Fruit fly (Drosophila melanogaster) whole organism, embryonic: ENCODE measurements around the gene CG15547.

Experiments used
- Adf1 ChIP-seq: fragments of 200-800 bp; sonication (Bioruptor generic); IDR thresholded peaks from 2 replicates; pipeline ENCODE4 v1.3.6; 2022; ENCODE audit warnings: missing biosample characterization, missing genetic modification characterization
- Aef1 ChIP-seq: fragments of 200-800 bp; sonication (Bioruptor generic); IDR thresholded peaks from 3 replicates; pipeline ENCODE4 v1.3.6; 2022; ENCODE audit warnings: missing biosample characterization, missing genetic modification characterization
- C15 ChIP-seq: fragments of 200-800 bp; sonication (Bioruptor generic); IDR thresholded peaks from 3 replicates; pipeline ENCODE4 v1.3.6; 2022; ENCODE audit warnings: missing biosample characterization, missing genetic modification characterization
- CG10267 ChIP-seq: fragments of 200-800 bp; sonication (Bioruptor generic); optimal IDR thresholded peaks from 2 replicates; lab custom pipeline; 2018; ENCODE audit warnings: missing biosample characterization, mild to moderate bottlenecking, missing genetic modification characterization, moderate library complexity
- CG10321 ChIP-seq: fragments of 200-800 bp; sonication (Bioruptor generic); IDR thresholded peaks from 2 replicates; pipeline ENCODE4 v1.3.6; 2022; ENCODE audit warnings: missing biosample characterization, missing genetic modification characterization
- CG10979 ChIP-seq: fragments of 200-800 bp; sonication (Bioruptor generic); optimal IDR thresholded peaks from 2 replicates; lab custom pipeline; 2018; ENCODE audit warnings: missing biosample characterization, mild to moderate bottlenecking, missing genetic modification characterization, moderate library complexity
- CG11085 ChIP-seq: fragments of 200-800 bp; sonication (Bioruptor generic); IDR thresholded peaks from 2 replicates; pipeline ENCODE4 v1.3.6; 2022; ENCODE audit warnings: missing biosample characterization, missing genetic modification characterization
- CG13123 ChIP-seq: fragments of 200-800 bp; sonication (Bioruptor generic); optimal IDR thresholded peaks from 2 replicates; lab custom pipeline; 2016; ENCODE audit warnings: missing biosample characterization, missing genetic modification characterization
- CG17612 ChIP-seq: fragments of 200-800 bp; sonication (Bioruptor generic); IDR thresholded peaks from 2 replicates; pipeline ENCODE4 v1.3.6; 2022; ENCODE audit warnings: missing biosample characterization, missing genetic modification characterization
- CG18262 ChIP-seq: fragments of 200-800 bp; optimal IDR thresholded peaks from 3 replicates; lab custom pipeline; 2019; ENCODE audit warnings: missing biosample characterization, mild to moderate bottlenecking, missing genetic modification characterization, moderate library complexity
- CG1832 ChIP-seq: fragments of 200-800 bp; sonication (Bioruptor generic); optimal IDR thresholded peaks from 2 replicates; lab custom pipeline; 2017; ENCODE audit warnings: missing biosample characterization, mild to moderate bottlenecking, missing genetic modification characterization, inconsistent platforms
- CG18619 ChIP-seq: fragments of 200-800 bp; sonication (Bioruptor generic); optimal IDR thresholded peaks from 3 replicates; lab custom pipeline; 2017; ENCODE audit warnings: missing biosample characterization, mild to moderate bottlenecking, missing genetic modification characterization
- CG18764 ChIP-seq: fragments of 200-800 bp; sonication (Bioruptor generic); optimal IDR thresholded peaks from 3 replicates; lab custom pipeline; 2016; ENCODE audit warnings: missing biosample characterization, missing genetic modification characterization
- CG2202 ChIP-seq: fragments of 200-800 bp; sonication (Bioruptor generic); optimal IDR thresholded peaks from 2 replicates; lab custom pipeline; 2018; ENCODE audit warnings: missing biosample characterization, mild to moderate bottlenecking, missing genetic modification characterization
- CG2875 ChIP-seq: fragments of 200-800 bp; sonication (Bioruptor generic); optimal IDR thresholded peaks from 2 replicates; lab custom pipeline; 2017; ENCODE audit warnings: missing biosample characterization, mild to moderate bottlenecking, missing genetic modification characterization, missing genetic modification reagents
- CG33557 ChIP-seq: fragments of 200-800 bp; sonication (Bioruptor generic); optimal IDR thresholded peaks from 2 replicates; lab custom pipeline; 2019; ENCODE audit warnings: missing biosample characterization, mild to moderate bottlenecking, missing genetic modification characterization, moderate library complexity
- CG34422 ChIP-seq: fragments of 200-800 bp; sonication (Bioruptor generic); IDR thresholded peaks from 3 replicates; pipeline ENCODE4 v1.3.6; 2022; ENCODE audit warnings: missing biosample characterization, missing genetic modification characterization
- CG5245 ChIP-seq: fragments of 200-800 bp; sonication (Bioruptor generic); optimal IDR thresholded peaks from 3 replicates; lab custom pipeline; 2016; ENCODE audit warnings: missing biosample characterization, missing genetic modification characterization
- CG5953 ChIP-seq: fragments of 200-800 bp; sonication (Bioruptor generic); IDR thresholded peaks from 2 replicates; pipeline ENCODE4 v1.3.6; 2022; ENCODE audit warnings: missing biosample characterization, missing genetic modification characterization
- CG7786 ChIP-seq: fragments of 200-800 bp; sonication (Bioruptor generic); optimal IDR thresholded peaks from 2 replicates; lab custom pipeline; 2016; ENCODE audit warnings: missing biosample characterization, missing genetic modification characterization
- CG9817 ChIP-seq: fragments of 200-800 bp; sonication (Bioruptor generic); optimal IDR thresholded peaks from 2 replicates; lab custom pipeline; 2018; ENCODE audit warnings: missing biosample characterization, mild to moderate bottlenecking, missing genetic modification characterization, moderate library complexity
- Dref ChIP-seq: fragments of 200-800 bp; sonication (Bioruptor generic); IDR thresholded peaks from 2 replicates; pipeline ENCODE4 v1.3.6; 2022; ENCODE audit warnings: missing biosample characterization, missing genetic modification characterization
- Ets97D ChIP-seq: fragments of 200-800 bp; sonication (Bioruptor generic); optimal IDR thresholded peaks from 3 replicates; lab custom pipeline; 2016; ENCODE audit warnings: missing biosample characterization, missing genetic modification characterization
- Fer3 ChIP-seq: fragments of 200-800 bp; sonication (Bioruptor generic); optimal IDR thresholded peaks from 2 replicates; lab custom pipeline; 2018; ENCODE audit warnings: missing biosample characterization, mild to moderate bottlenecking, missing genetic modification characterization, moderate library complexity
- Gsc ChIP-seq: fragments of 200-800 bp; sonication (Bioruptor generic); IDR thresholded peaks from 2 replicates; pipeline ENCODE4 v1.3.6; 2022; ENCODE audit warnings: missing biosample characterization, missing genetic modification characterization
- H15 ChIP-seq: fragments of 200-800 bp; sonication (Bioruptor generic); IDR thresholded peaks from 3 replicates; pipeline ENCODE4 v1.3.6; 2022; ENCODE audit warnings: missing biosample characterization, missing genetic modification characterization
- Med ChIP-seq: fragments of 200-800 bp; sonication (Bioruptor generic); peaks from one replicate; lab custom pipeline; 2016; ENCODE audit warnings: missing biosample characterization, missing genetic modification characterization, mild to moderate bottlenecking, inconsistent platforms, moderate library complexity
- Mes4 ChIP-seq: fragments of 200-800 bp; sonication (Bioruptor generic); optimal IDR thresholded peaks from 2 replicates; lab custom pipeline; 2016; ENCODE audit warnings: missing biosample characterization, missing genetic modification characterization
- Neu2 ChIP-seq: fragments of 200-800 bp; sonication (Bioruptor generic); optimal IDR thresholded peaks from 3 replicates; lab custom pipeline; 2016; ENCODE audit warnings: missing biosample characterization, missing genetic modification characterization, borderline replicate concordance
- Nf-YB ChIP-seq: fragments of 200-800 bp; sonication (Bioruptor generic); optimal IDR thresholded peaks from 3 replicates; lab custom pipeline; 2019; ENCODE audit warnings: missing biosample characterization, mild to moderate bottlenecking, missing genetic modification characterization, moderate library complexity
- Scr ChIP-seq: fragments of 200-800 bp; sonication (Bioruptor generic); IDR thresholded peaks from 2 replicates; pipeline ENCODE4 v1.3.6; 2022; ENCODE audit warnings: missing biosample characterization, missing genetic modification characterization; ENCODE audit not compliant: partially characterized antibody
- Sox100B ChIP-seq: fragments of 200-800 bp; sonication (Bioruptor generic); optimal IDR thresholded peaks from 3 replicates; lab custom pipeline; 2018; ENCODE audit warnings: missing biosample characterization, mild to moderate bottlenecking, missing genetic modification characterization
- Xbp1 ChIP-seq: fragments of 200-800 bp; sonication (Bioruptor generic); optimal IDR thresholded peaks from 3 replicates; lab custom pipeline; 2016; ENCODE audit warnings: missing biosample characterization, mild to moderate bottlenecking, missing genetic modification characterization
- bsh ChIP-seq, 2 experiments: fragments of 200-800 bp; sonication (Bioruptor generic); optimal IDR thresholded peaks; 2 replicates each; lab custom pipeline; 2017 to 2018; ENCODE audit warnings: mild to moderate bottlenecking in 2 of 2, missing biosample characterization in 2 of 2, missing genetic modification characterization in 2 of 2, moderate library complexity in 1 of 2
- crc ChIP-seq: fragments of 200-800 bp; sonication (Bioruptor generic); optimal IDR thresholded peaks from 2 replicates; lab custom pipeline; 2016; ENCODE audit warnings: missing biosample characterization, missing genetic modification characterization
- gsb ChIP-seq: fragments of 200-800 bp; sonication (Bioruptor generic); IDR thresholded peaks from 2 replicates; pipeline ENCODE4 v1.3.6; 2022; ENCODE audit warnings: missing biosample characterization, missing genetic modification characterization
- gt ChIP-seq: fragments of 200-800 bp; sonication (Bioruptor generic); IDR thresholded peaks from 2 replicates; pipeline ENCODE4 v1.3.6; 2022; ENCODE audit warnings: missing biosample characterization, missing genetic modification characterization
- jigr1 ChIP-seq: fragments of 200-800 bp; sonication (Bioruptor generic); IDR thresholded peaks from 3 replicates; pipeline ENCODE4 v1.3.6; 2022; ENCODE audit warnings: missing biosample characterization, missing genetic modification characterization
- lilli ChIP-seq: fragments of 200-800 bp; sonication (Bioruptor generic); optimal IDR thresholded peaks from 3 replicates; lab custom pipeline; 2016; ENCODE audit warnings: missing biosample characterization, missing genetic modification characterization
- luna ChIP-seq: fragments of 200-800 bp; sonication (Bioruptor generic); optimal IDR thresholded peaks from 2 replicates; lab custom pipeline; 2016; ENCODE audit warnings: missing biosample characterization, missing genetic modification characterization
- maf-S ChIP-seq: fragments of 200-800 bp; sonication (Bioruptor generic); optimal IDR thresholded peaks from 2 replicates; lab custom pipeline; 2016; ENCODE audit warnings: missing biosample characterization, missing genetic modification characterization
- p53 ChIP-seq: fragments of 200-800 bp; sonication (Bioruptor generic); optimal IDR thresholded peaks from 2 replicates; lab custom pipeline; 2016; ENCODE audit warnings: missing biosample characterization, missing genetic modification characterization
- phol ChIP-seq: fragments of 200-800 bp; sonication (Bioruptor generic); optimal IDR thresholded peaks from 3 replicates; lab custom pipeline; 2018; ENCODE audit warnings: missing biosample characterization, mild to moderate bottlenecking, missing genetic modification characterization, moderate library complexity
- pum ChIP-seq: fragments of 200-800 bp; sonication (Bioruptor generic); optimal IDR thresholded peaks from 2 replicates; lab custom pipeline; 2016; ENCODE audit warnings: missing biosample characterization, missing genetic modification characterization
- rib ChIP-seq: fragments of 200-800 bp; sonication (Bioruptor generic); IDR thresholded peaks from 2 replicates; pipeline ENCODE4 v1.3.6; 2022; ENCODE audit warnings: missing biosample characterization, missing genetic modification characterization
- scrt ChIP-seq: fragments of 200-800 bp; sonication (Bioruptor generic); optimal IDR thresholded peaks from 2 replicates; lab custom pipeline; 2018; ENCODE audit warnings: missing biosample characterization, mild to moderate bottlenecking, missing genetic modification characterization, moderate library complexity
- sim ChIP-seq: fragments of 200-800 bp; sonication (Bioruptor generic); IDR thresholded peaks from 2 replicates; pipeline ENCODE4 v1.3.6; 2022; ENCODE audit warnings: missing biosample characterization, missing genetic modification characterization
- sima ChIP-seq: fragments of 200-800 bp; sonication (Bioruptor generic); optimal IDR thresholded peaks from 2 replicates; lab custom pipeline; 2016; ENCODE audit warnings: missing biosample characterization, missing genetic modification characterization
- sug ChIP-seq: fragments of 200-800 bp; optimal IDR thresholded peaks from 2 replicates; lab custom pipeline; 2019; ENCODE audit warnings: missing biosample characterization, mild to moderate bottlenecking, missing genetic modification characterization, moderate library complexity
- tap ChIP-seq: fragments of 200-800 bp; optimal IDR thresholded peaks from 3 replicates; lab custom pipeline; 2019; ENCODE audit warnings: missing biosample characterization, mild to moderate bottlenecking, missing genetic modification characterization, moderate library complexity
- tio ChIP-seq: fragments of 200-800 bp; sonication (Bioruptor generic); optimal IDR thresholded peaks from 2 replicates; lab custom pipeline; 2017; ENCODE audit warnings: missing biosample characterization, missing genetic modification characterization, inconsistent platforms
- wor ChIP-seq: fragments of 200-800 bp; sonication (Bioruptor generic); IDR thresholded peaks from 2 replicates; pipeline ENCODE4 v1.3.6; 2022; ENCODE audit warnings: missing biosample characterization, missing genetic modification characterization
- yki ChIP-seq: fragments of >200 bp; optimal IDR thresholded peaks from 3 replicates; lab custom pipeline; 2018

CG15547 gene

DNA sequence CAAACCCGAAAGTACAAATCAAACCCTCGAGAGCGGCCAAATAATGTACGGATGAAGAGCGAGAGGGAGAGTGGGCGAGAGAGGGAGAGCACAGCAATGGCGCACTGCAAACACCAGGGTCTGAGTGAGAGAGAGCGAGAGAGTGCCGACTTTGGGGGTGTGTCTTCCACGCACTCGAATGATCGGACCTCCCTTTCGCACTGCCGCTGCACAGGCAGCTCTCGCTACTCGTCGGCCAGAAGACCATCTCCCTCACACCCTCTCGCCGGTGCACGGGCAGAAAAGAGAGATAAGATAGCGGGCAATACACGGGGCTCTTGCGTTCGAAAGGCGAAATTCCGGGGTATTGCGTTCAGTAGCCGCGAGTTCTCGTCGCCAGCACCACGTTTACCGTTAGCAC lies 29.1 kb upstream of the CG15547 start, which contains the start of gene Ptx1 (continued):
- TF ChIP-seq Sox100B (GFP tag; lab: Kevin White, UChicago) (no peak), CG2202 (tag; lab: Kevin White, UChicago) (no peak), CG5245 (GFP tag; lab: Kevin White, UChicago) (no peak), gt (no peak), tio (no peak), maf-S (GFP tag; lab: Kevin White, UChicago) (no peak), CG5953 (no peak), luna (GFP tag; lab: Kevin White, UChicago) (no peak), scrt (no peak), CG2875 (GFP tag; lab: Kevin White, UChicago) (no peak), sim (GFP tag; lab: Robert Waterston, UW) (no peak), Ets97D (GFP tag; lab: Kevin White, UChicago) (no peak), crc (GFP tag; lab: Kevin White, UChicago) (no peak), p53 (GFP tag; lab: Kevin White, UChicago) (no peak), Xbp1 (GFP tag; lab: Kevin White, UChicago) (no peak), C15 (GFP tag; lab: Robert Waterston, UW) (no peak), CG18619 (GFP tag; lab: Kevin White, UChicago) (no peak), pum (GFP tag; lab: Kevin White, UChicago) (no peak), CG7786 (no peak), CG13123 (GFP tag; lab: Kevin White, UChicago) (no peak), H15 (GFP tag; lab: Robert Waterston, UW) (no peak), tap (no peak), sima (GFP tag; lab: Kevin White, UChicago) (no peak), Dref (GFP tag; lab: Robert Waterston, UW) (no peak), Aef1 (GFP tag; lab: Robert Waterston, UW) (no peak), Scr (GFP tag; lab: Robert Waterston, UW) (no peak), Fer3 (tag; lab: Kevin White, UChicago) (no peak), CG33557 (GFP tag; lab: Kevin White, UChicago) (no peak), CG10267 (tag; lab: Kevin White, UChicago) (no peak), CG17612 (GFP tag; lab: Robert Waterston, UW) (no peak), Nf-YB (GFP tag; lab: Kevin White, UChicago) (peak; percentile 98), Med (GFP tag; lab: Kevin White, UChicago) (peak; percentile 78), yki (lab: Kevin White, UChicago) (peak; percentile 74), CG18262 (tag; lab: Kevin White, UChicago) (no peak), lilli (GFP tag; lab: Kevin White, UChicago) (no peak), rib (0 out of 2 replicates have a peak, but pooled peaks have one; percentile 31), gsb (GFP tag; lab: Robert Waterston, UW) (no peak), Gsc (GFP tag; lab: Robert Waterston, UW) (no peak), jigr1 (GFP tag; lab: Robert Waterston, UW) (no peak), CG11085 (GFP tag; lab: Robert Waterston, UW) (no peak), CG9817 (tag; lab: Kevin White, UChicago) (no peak), phol (tag; lab: Kevin White, UChicago) (peak; percentile 88), CG1832 (GFP tag; lab: Kevin White, UChicago) (peak; percentile 100), CG18764 (GFP tag; lab: Kevin White, UChicago) (no peak), sug (tag; lab: Kevin White, UChicago) (peak; percentile 27), Mes4 (GFP tag; lab: Kevin White, UChicago) (no peak), Adf1 (GFP tag; lab: Robert Waterston, UW) (peak; percentile 76), bsh (GFP tag; optimal IDR thresholded peaks at IDR 0.05; lab: Kevin White, UChicago) (no peak), CG10321 (peak; percentile 98), Neu2 (no peak), CG34422 (GFP tag; lab: Robert Waterston, UW) (peak; percentile 43; the same call in 1 of the 3 replicates), wor (GFP tag; lab: Robert Waterston, UW) (no peak), CG10979 (tag; lab: Kevin White, UChicago) (peak; percentile 19)
